Worm (Caenorhabditis elegans) whole organism, young adult: ENCODE measurements around the gene Y51H7BR.4.

Experiments
- B0261.1 ChIP-seq: sonication (generic microtip); optimal IDR thresholded peaks from 2 replicates; lab custom pipeline; 2016; ENCODE audit warnings: mild to moderate bottlenecking, missing genetic modification characterization, moderate library complexity, missing compliant biosample characterization
- T26A5.8 ChIP-seq: sonication (generic microtip); optimal IDR thresholded peaks from 2 replicates; lab custom pipeline; 2016; ENCODE audit warnings: missing genetic modification characterization, missing compliant biosample characterization
- bed-1 ChIP-seq: fragments of 200-800 bp; sonication (Bioruptor generic); IDR thresholded peaks from 2 replicates; pipeline ENCODE4 v1.3.6; 2022; ENCODE audit warnings: missing genetic modification reagents, missing genetic modification characterization, missing compliant biosample characterization
- ccch-3 ChIP-seq: fragments of 200-800 bp; sonication (Bioruptor generic); optimal IDR thresholded peaks from 2 replicates; lab custom pipeline; 2018; ENCODE audit warnings: mild to moderate bottlenecking, missing genetic modification characterization, missing compliant biosample characterization
- ceh-40 ChIP-seq: fragments of 200-800 bp; sonication (Bioruptor generic); IDR thresholded peaks from 2 replicates; pipeline ENCODE4 v1.3.6; 2022; ENCODE audit warnings: missing genetic modification characterization, missing compliant biosample characterization
- dpl-1 ChIP-seq: fragments of 150-350 bp; optimal IDR thresholded peaks from 2 replicates; lab custom pipeline; 2014; ENCODE audit warnings: missing biosample characterization, missing genetic modification reagents, missing genetic modification characterization
- ets-4 ChIP-seq: fragments of 200-800 bp; sonication (Bioruptor generic); optimal IDR thresholded peaks from 2 replicates; lab custom pipeline; 2018; ENCODE audit warnings: mild to moderate bottlenecking, missing genetic modification characterization, missing compliant biosample characterization
- hlh-26 ChIP-seq: fragments of 200-800 bp; sonication (Bioruptor generic); conservative IDR thresholded peaks from 2 replicates; pipeline ENCODE4 v1.3.6; 2022; ENCODE audit warnings: missing genetic modification reagents, missing genetic modification characterization, missing compliant biosample characterization
- hmg-1.2 ChIP-seq: fragments of 200-800 bp; sonication (Bioruptor generic); IDR thresholded peaks from 2 replicates; pipeline ENCODE4 v1.3.6; 2022; ENCODE audit warnings: missing genetic modification reagents, missing genetic modification characterization, missing compliant biosample characterization
- madf-6 ChIP-seq: fragments of 200-800 bp; sonication (Bioruptor generic); IDR thresholded peaks from 2 replicates; pipeline ENCODE4 v1.3.6; 2022; ENCODE audit warnings: missing genetic modification reagents, missing genetic modification characterization, missing compliant biosample characterization
- nfya-2 ChIP-seq: fragments of 200-800 bp; sonication (Bioruptor generic); IDR thresholded peaks from 2 replicates; pipeline ENCODE4 v1.3.6; 2022; ENCODE audit warnings: missing genetic modification reagents, missing genetic modification characterization, missing compliant biosample characterization
- pha-4 ChIP-seq: fragments of 150-350 bp; sonication (generic microtip); optimal IDR thresholded peaks from 2 replicates; lab custom pipeline; 2014; ENCODE audit warnings: missing biosample characterization, missing genetic modification reagents, missing genetic modification characterization
- snpc-4 ChIP-seq, 5 experiments: fragments of 150-350 bp in 1 of 5; sonication (generic microtip) in 4 of 5; optimal IDR thresholded peaks; 2 replicates each; lab custom pipeline; 2014 to 2018; ENCODE audit warnings: missing genetic modification characterization in 5 of 5, missing biosample characterization in 3 of 5, antibody characterized with exemption in 2 of 5, mild to moderate bottlenecking in 2 of 5, missing compliant biosample characterization in 2 of 5, missing genotype in 2 of 5, moderate library complexity in 2 of 5, missing genetic modification reagents in 1 of 5

ce11 chrII:1537321-1537720 is 8.2 kb downstream of the Y51H7BR.4 start, which contains the start of gene fbxb-42:
- no peak for TF ChIP-seq snpc-4 (GFP tag; optimal IDR thresholded peaks at IDR 0.05; lab: Kevin White, UChicago)
- TF ChIP-seq snpc-4 (tag; optimal IDR thresholded peaks at IDR 0.05; lab: Kevin White, UChicago): no peak
- TF ChIP-seq hmg-1.2 (GFP tag; lab: Robert Waterston, UW): no peak
- no peak for TF ChIP-seq dpl-1
- no peak for TF ChIP-seq madf-6
- TF ChIP-seq bed-1 (GFP tag; lab: Robert Waterston, UW): no peak
- no peak for TF ChIP-seq T26A5.8 (tag; lab: Kevin White, UChicago)
- no peak for TF ChIP-seq ceh-40
- TF ChIP-seq ets-4 (GFP tag; lab: Kevin White, UChicago): no peak
- no peak for TF ChIP-seq pha-4 (tag; lab: Kevin White, UChicago)
- no peak for TF ChIP-seq nfya-2 (GFP tag; lab: Robert Waterston, UW)
- TF ChIP-seq ccch-3 (GFP tag; lab: Kevin White, UChicago): no peak
- TF ChIP-seq hlh-26 (GFP tag; lab: Robert Waterston, UW): no peak
- TF ChIP-seq B0261.1 (tag; lab: Kevin White, UChicago): no peak
